Worm (Caenorhabditis elegans) whole organism, late embryonic: ENCODE measurements around the gene ceh-91.

Source experiments
- C08G9.2 ChIP-seq: sonication (generic microtip); optimal IDR thresholded peaks from 2 replicates; lab custom pipeline; 2016; ENCODE audit warnings: mild to moderate bottlenecking, missing genetic modification characterization, moderate library complexity, missing compliant biosample characterization
- F13H6.1 ChIP-seq: sonication (generic microtip); optimal IDR thresholded peaks from 2 replicates; lab custom pipeline; 2016; ENCODE audit warnings: missing genetic modification characterization, missing compliant biosample characterization
- T23F11.4 ChIP-seq: fragments of 200-800 bp; sonication (Bioruptor generic); optimal IDR thresholded peaks from 2 replicates; lab custom pipeline; 2018; ENCODE audit warnings: mild to moderate bottlenecking, missing genetic modification characterization, missing compliant biosample characterization
- ama-1 ChIP-seq: fragments of 150-350 bp; optimal IDR thresholded peaks from 2 replicates; lab custom pipeline; 2014
- ceh-14 ChIP-seq: sonication (generic microtip); optimal IDR thresholded peaks from 2 replicates; lab custom pipeline; 2016; ENCODE audit warnings: missing genotype, missing genetic modification characterization, missing compliant biosample characterization
- ceh-18 ChIP-seq: sonication (generic microtip); optimal IDR thresholded peaks from 2 replicates; lab custom pipeline; 2016; ENCODE audit warnings: missing genetic modification characterization, missing compliant biosample characterization
- ceh-19 ChIP-seq: fragments of 200-800 bp; sonication (Bioruptor generic); optimal IDR thresholded peaks from 2 replicates; lab custom pipeline; 2018; ENCODE audit warnings: mild to moderate bottlenecking, missing genetic modification characterization, missing compliant biosample characterization
- ceh-48 ChIP-seq: sonication (generic microtip); optimal IDR thresholded peaks from 2 replicates; lab custom pipeline; 2016; ENCODE audit warnings: missing genetic modification characterization, inconsistent platforms, missing compliant biosample characterization
- ceh-6 ChIP-seq: fragments of 200-800 bp; sonication (Bioruptor generic); optimal IDR thresholded peaks from 2 replicates; lab custom pipeline; 2018; ENCODE audit warnings: mild to moderate bottlenecking, missing genetic modification characterization, missing compliant biosample characterization
- ceh-9 ChIP-seq: sonication (generic microtip); optimal IDR thresholded peaks from 2 replicates; lab custom pipeline; 2016; ENCODE audit warnings: mild to moderate bottlenecking, missing genetic modification characterization, inconsistent platforms, missing compliant biosample characterization
- nfya-1 ChIP-seq: sonication (generic microtip); optimal IDR thresholded peaks from 2 replicates; lab custom pipeline; 2017; ENCODE audit warnings: missing genetic modification characterization, mild to moderate bottlenecking, missing compliant biosample characterization, antibody characterized with exemption, moderate library complexity
- nhr-11 ChIP-seq: fragments of 150-350 bp; optimal IDR thresholded peaks from 2 replicates; lab custom pipeline; 2014; ENCODE audit warnings: missing biosample characterization, missing genetic modification characterization
- nhr-232 ChIP-seq: sonication (generic microtip); optimal IDR thresholded peaks from 2 replicates; lab custom pipeline; 2016; ENCODE audit warnings: missing genetic modification characterization, missing compliant biosample characterization
- pha-4 ChIP-seq: fragments of 150-350 bp; optimal IDR thresholded peaks from 2 replicates; lab custom pipeline; 2018; ENCODE audit warnings: missing biosample characterization, missing genetic modification reagents, missing genetic modification characterization

- TF ChIP-seq ama-1 (lab: Kevin White, UChicago) (no peak), nfya-1 (tag; lab: Kevin White, UChicago) (no peak), ceh-18 (tag; lab: Kevin White, UChicago) (no peak), T23F11.4 (no peak), ceh-6 (GFP tag; lab: Kevin White, UChicago) (no peak), ceh-48 (tag; lab: Kevin White, UChicago) (no peak), pha-4 (tag; lab: Kevin White, UChicago) (no peak), nhr-11 (tag; lab: Kevin White, UChicago) (no peak), C08G9.2 (tag; lab: Kevin White, UChicago) (no peak), ceh-14 (no peak), ceh-19 (GFP tag; lab: Kevin White, UChicago) (no peak), nhr-232 (tag; lab: Kevin White, UChicago) (no peak), F13H6.1 (tag; lab: Kevin White, UChicago) (no peak), ceh-9 (tag; lab: Kevin White, UChicago) (no peak)
Observed at ce11 chrIII:11615802-11616201, 744 bp upstream of the ceh-91 start.
